Worm (Caenorhabditis elegans) whole organism, young adult: Measurements from ENCODE around the gene Y54G2A.76.

Source experiments
- B0261.1 ChIP-seq: sonication (generic microtip); optimal IDR thresholded peaks from 2 replicates; lab custom pipeline; 2016; ENCODE audit warnings: mild to moderate bottlenecking, missing genetic modification characterization, moderate library complexity, missing compliant biosample characterization
- B0336.3 ChIP-seq: fragments of 200-800 bp; sonication (Bioruptor generic); IDR thresholded peaks from 2 replicates; pipeline ENCODE4 v1.3.6; 2022; ENCODE audit warnings: missing genetic modification characterization, missing compliant biosample characterization
- C06A6.2 ChIP-seq: fragments of 200-800 bp; sonication (Bioruptor generic); conservative IDR thresholded peaks from 2 replicates; pipeline ENCODE4 v1.3.6; 2022; ENCODE audit warnings: missing genetic modification characterization, missing compliant biosample characterization
- D2030.7 ChIP-seq: fragments of 200-800 bp; sonication (Bioruptor generic); IDR thresholded peaks from 2 replicates; pipeline ENCODE4 v1.3.6; 2022; ENCODE audit warnings: missing genetic modification reagents, missing genetic modification characterization, missing compliant biosample characterization
- F10E7.11 ChIP-seq: sonication (generic microtip); optimal IDR thresholded peaks from 2 replicates; lab custom pipeline; 2017; ENCODE audit warnings: mild to moderate bottlenecking, missing genetic modification characterization, moderate library complexity, missing compliant biosample characterization
- F23B12.7 ChIP-seq: sonication (generic microtip); optimal IDR thresholded peaks from 2 replicates; lab custom pipeline; 2017; ENCODE audit warnings: missing genetic modification characterization, mild to moderate bottlenecking, missing compliant biosample characterization, antibody characterized with exemption, moderate library complexity; ENCODE audit not compliant: insufficient read depth
- F33H1.4 ChIP-seq: fragments of 200-800 bp; sonication (Bioruptor generic); IDR thresholded peaks from 2 replicates; pipeline ENCODE4 v1.3.6; 2022; ENCODE audit warnings: missing genetic modification reagents, missing genetic modification characterization, missing compliant biosample characterization
- F37B4.10 ChIP-seq: fragments of 200-800 bp; sonication (Bioruptor generic); IDR thresholded peaks from 2 replicates; pipeline ENCODE4 v1.3.6; 2022; ENCODE audit warnings: missing genetic modification characterization, missing compliant biosample characterization
- F52B5.7 ChIP-seq: sonication (generic microtip); optimal IDR thresholded peaks from 2 replicates; lab custom pipeline; 2016; ENCODE audit warnings: mild to moderate bottlenecking, missing genetic modification characterization, missing compliant biosample characterization
- F57C9.4 ChIP-seq: sonication (generic microtip); optimal IDR thresholded peaks from 2 replicates; lab custom pipeline; 2017; ENCODE audit warnings: mild to moderate bottlenecking, missing genetic modification characterization, missing compliant biosample characterization
- T07F8.4 ChIP-seq: sonication (generic microtip); optimal IDR thresholded peaks from 2 replicates; lab custom pipeline; 2016; ENCODE audit warnings: mild to moderate bottlenecking, missing genetic modification characterization, moderate library complexity, missing compliant biosample characterization
- T26A5.8 ChIP-seq: sonication (generic microtip); optimal IDR thresholded peaks from 2 replicates; lab custom pipeline; 2016; ENCODE audit warnings: missing genetic modification characterization, missing compliant biosample characterization
- Y53F4B.3 ChIP-seq: fragments of 200-800 bp; sonication (Bioruptor generic); IDR thresholded peaks from 2 replicates; pipeline ENCODE4 v1.3.6; 2022; ENCODE audit warnings: missing genetic modification reagents, missing genetic modification characterization, missing compliant biosample characterization
- akir-1 ChIP-seq: fragments of 200-800 bp; sonication (Bioruptor generic); optimal IDR thresholded peaks from 2 replicates; lab custom pipeline; 2018; ENCODE audit warnings: mild to moderate bottlenecking, missing genetic modification characterization, moderate library complexity, missing compliant biosample characterization
- aptf-2 ChIP-seq: fragments of 200-800 bp; sonication (Bioruptor generic); conservative IDR thresholded peaks from 2 replicates; pipeline ENCODE4 v1.3.6; 2022; ENCODE audit warnings: missing genetic modification reagents, missing genetic modification characterization, missing compliant biosample characterization
- attf-3 ChIP-seq: fragments of 200-800 bp; sonication (Bioruptor generic); conservative IDR thresholded peaks from 2 replicates; pipeline ENCODE4 v1.3.6; 2022; ENCODE audit warnings: missing genetic modification reagents, missing genetic modification characterization, missing compliant biosample characterization
- attf-6 ChIP-seq: fragments of 200-800 bp; sonication (Bioruptor generic); IDR thresholded peaks from 2 replicates; pipeline ENCODE4 v1.3.6; 2022; ENCODE audit warnings: missing genetic modification reagents, missing genetic modification characterization, missing compliant biosample characterization
- bed-2 ChIP-seq: fragments of 200-800 bp; sonication (Bioruptor generic); IDR thresholded peaks from 2 replicates; pipeline ENCODE4 v1.3.6; 2022; ENCODE audit warnings: missing genetic modification reagents, missing genetic modification characterization, missing compliant biosample characterization
- ccch-3 ChIP-seq: fragments of 200-800 bp; sonication (Bioruptor generic); optimal IDR thresholded peaks from 2 replicates; lab custom pipeline; 2018; ENCODE audit warnings: mild to moderate bottlenecking, missing genetic modification characterization, missing compliant biosample characterization
- ceh-100 ChIP-seq: fragments of 200-800 bp; sonication (Bioruptor generic); IDR thresholded peaks from 2 replicates; pipeline ENCODE4 v1.3.6; 2022; ENCODE audit warnings: missing genetic modification reagents, missing genetic modification characterization, missing compliant biosample characterization
- ceh-27 ChIP-seq: fragments of 200-800 bp; sonication (Bioruptor generic); optimal IDR thresholded peaks from 2 replicates; lab custom pipeline; 2018; ENCODE audit warnings: mild to moderate bottlenecking, missing genetic modification characterization, moderate library complexity, missing compliant biosample characterization
- chd-7 ChIP-seq: sonication (generic microtip); optimal IDR thresholded peaks from 2 replicates; lab custom pipeline; 2016; ENCODE audit warnings: mild to moderate bottlenecking, missing genetic modification characterization, moderate library complexity, missing compliant biosample characterization
- dpl-1 ChIP-seq: fragments of 150-350 bp; optimal IDR thresholded peaks from 2 replicates; lab custom pipeline; 2014; ENCODE audit warnings: missing biosample characterization, missing genetic modification reagents, missing genetic modification characterization
- fkh-3 ChIP-seq: sonication (generic microtip); optimal IDR thresholded peaks from 2 replicates; lab custom pipeline; 2016; ENCODE audit warnings: mild to moderate bottlenecking, missing genetic modification characterization, missing compliant biosample characterization
- hlh-12 ChIP-seq: sonication (generic microtip); optimal IDR thresholded peaks from 2 replicates; lab custom pipeline; 2016; ENCODE audit warnings: missing genetic modification characterization, missing compliant biosample characterization
- hmg-1.2 ChIP-seq: fragments of 200-800 bp; sonication (Bioruptor generic); IDR thresholded peaks from 2 replicates; pipeline ENCODE4 v1.3.6; 2022; ENCODE audit warnings: missing genetic modification reagents, missing genetic modification characterization, missing compliant biosample characterization
- hmg-20 ChIP-seq: fragments of 200-800 bp; sonication (Bioruptor generic); IDR thresholded peaks from 2 replicates; pipeline ENCODE4 v1.3.6; 2022; ENCODE audit warnings: missing genetic modification reagents, missing genetic modification characterization, missing compliant biosample characterization
- let-607 ChIP-seq, 2 experiments: fragments of 200-800 bp in 1 of 2; sonication (Bioruptor generic) in 1 of 2; sonication (generic microtip) in 1 of 2; optimal IDR thresholded peaks; 2 replicates each; lab custom pipeline; 2016 to 2018; ENCODE audit warnings: mild to moderate bottlenecking in 2 of 2, missing compliant biosample characterization in 2 of 2, missing genetic modification characterization in 2 of 2, moderate library complexity in 2 of 2, missing genotype in 1 of 2
- lin-26 ChIP-seq: fragments of 200-800 bp; sonication (Bioruptor generic); IDR thresholded peaks from 2 replicates; pipeline ENCODE4 v1.3.6; 2022; ENCODE audit warnings: missing genetic modification reagents, missing genetic modification characterization, missing compliant biosample characterization
- lin-40 ChIP-seq: sonication (generic microtip); optimal IDR thresholded peaks from 2 replicates; lab custom pipeline; 2016; ENCODE audit warnings: missing genetic modification characterization, mild to moderate bottlenecking, missing compliant biosample characterization, missing genotype, missing genetic modification reagents
- lsy-27 ChIP-seq: sonication (generic microtip); optimal IDR thresholded peaks from 2 replicates; lab custom pipeline; 2017; ENCODE audit warnings: missing genetic modification characterization, mild to moderate bottlenecking, missing compliant biosample characterization, antibody characterized with exemption, missing genotype, borderline replicate concordance; ENCODE audit not compliant: insufficient read depth
- madf-10 ChIP-seq: sonication (generic microtip); optimal IDR thresholded peaks from 2 replicates; lab custom pipeline; 2016; ENCODE audit warnings: mild to moderate bottlenecking, missing genetic modification characterization, missing compliant biosample characterization
- madf-6 ChIP-seq: fragments of 200-800 bp; sonication (Bioruptor generic); IDR thresholded peaks from 2 replicates; pipeline ENCODE4 v1.3.6; 2022; ENCODE audit warnings: missing genetic modification reagents, missing genetic modification characterization, missing compliant biosample characterization
- mel-28 ChIP-seq: sonication (generic microtip); optimal IDR thresholded peaks from 2 replicates; lab custom pipeline; 2016; ENCODE audit warnings: borderline replicate concordance, mild to moderate bottlenecking, missing genetic modification characterization, missing compliant biosample characterization
- mes-4 ChIP-seq: sonication (generic microtip); optimal IDR thresholded peaks from 2 replicates; lab custom pipeline; 2016; ENCODE audit warnings: missing genotype, missing genetic modification characterization, missing compliant biosample characterization
- nhr-120 ChIP-seq: fragments of 200-800 bp; sonication (Bioruptor generic); IDR thresholded peaks from 2 replicates; pipeline ENCODE4 v1.3.6; 2022; ENCODE audit warnings: missing genetic modification characterization, missing compliant biosample characterization
- pbrm-1 ChIP-seq: fragments of 200-800 bp; sonication (Bioruptor generic); IDR thresholded peaks from 2 replicates; pipeline ENCODE4 v1.3.6; 2022; ENCODE audit warnings: missing genetic modification reagents, missing genetic modification characterization, missing compliant biosample characterization
- repo-1 ChIP-seq: sonication (generic microtip); optimal IDR thresholded peaks from 2 replicates; lab custom pipeline; 2017; ENCODE audit warnings: mild to moderate bottlenecking, missing genetic modification characterization, missing compliant biosample characterization
- sdz-38 ChIP-seq: sonication (generic microtip); optimal IDR thresholded peaks from 2 replicates; lab custom pipeline; 2016; ENCODE audit warnings: missing genotype, missing genetic modification characterization, missing compliant biosample characterization
- snpc-1.1 ChIP-seq: sonication (generic microtip); optimal IDR thresholded peaks from 2 replicates; lab custom pipeline; 2017; ENCODE audit warnings: missing genetic modification characterization, mild to moderate bottlenecking, missing compliant biosample characterization, antibody characterized with exemption, moderate library complexity, missing genotype, missing genetic modification reagents; ENCODE audit not compliant: insufficient read depth
- snpc-3.4 ChIP-seq: sonication (generic microtip); optimal IDR thresholded peaks from 2 replicates; lab custom pipeline; 2017; ENCODE audit warnings: missing genetic modification characterization, mild to moderate bottlenecking, missing compliant biosample characterization, antibody characterized with exemption, moderate library complexity, missing genotype, missing genetic modification reagents
- somi-1 ChIP-seq: fragments of 200-800 bp; sonication (Bioruptor generic); optimal IDR thresholded peaks from 2 replicates; lab custom pipeline; 2018; ENCODE audit warnings: mild to moderate bottlenecking, missing genetic modification characterization, missing compliant biosample characterization
- sptf-2 ChIP-seq: fragments of 200-800 bp; sonication (Bioruptor generic); optimal IDR thresholded peaks from 2 replicates; lab custom pipeline; 2018; ENCODE audit warnings: mild to moderate bottlenecking, missing genetic modification characterization, missing compliant biosample characterization
- tbp1 ChIP-seq: fragments of 200-800 bp; sonication (Bioruptor generic); optimal IDR thresholded peaks from 2 replicates; lab custom pipeline; 2018; ENCODE audit warnings: mild to moderate bottlenecking, missing genetic modification characterization, missing compliant biosample characterization
- unc-62 ChIP-seq: fragments of 150-350 bp; optimal IDR thresholded peaks from 2 replicates; lab custom pipeline; 2014; ENCODE audit warnings: missing biosample characterization, missing genetic modification reagents, missing genetic modification characterization
- zim-3 ChIP-seq: sonication (generic microtip); optimal IDR thresholded peaks from 2 replicates; lab custom pipeline; 2017; ENCODE audit warnings: mild to moderate bottlenecking, missing genetic modification characterization, moderate library complexity, missing compliant biosample characterization
- ztf-18 ChIP-seq: sonication (generic microtip); optimal IDR thresholded peaks from 2 replicates; lab custom pipeline; 2016; ENCODE audit warnings: missing genotype, mild to moderate bottlenecking, missing genetic modification characterization, missing compliant biosample characterization
- ztf-25 ChIP-seq: fragments of 200-800 bp; sonication (Bioruptor generic); IDR thresholded peaks from 2 replicates; pipeline ENCODE4 v1.3.6; 2022; ENCODE audit warnings: missing genetic modification reagents, missing genetic modification characterization, missing compliant biosample characterization
- ztf-28 ChIP-seq: fragments of 200-800 bp; sonication (Bioruptor generic); IDR thresholded peaks from 2 replicates; pipeline ENCODE4 v1.3.6; 2022; ENCODE audit warnings: missing genetic modification reagents, missing genetic modification characterization, missing compliant biosample characterization

Y54G2A.76 gene

DNA sequence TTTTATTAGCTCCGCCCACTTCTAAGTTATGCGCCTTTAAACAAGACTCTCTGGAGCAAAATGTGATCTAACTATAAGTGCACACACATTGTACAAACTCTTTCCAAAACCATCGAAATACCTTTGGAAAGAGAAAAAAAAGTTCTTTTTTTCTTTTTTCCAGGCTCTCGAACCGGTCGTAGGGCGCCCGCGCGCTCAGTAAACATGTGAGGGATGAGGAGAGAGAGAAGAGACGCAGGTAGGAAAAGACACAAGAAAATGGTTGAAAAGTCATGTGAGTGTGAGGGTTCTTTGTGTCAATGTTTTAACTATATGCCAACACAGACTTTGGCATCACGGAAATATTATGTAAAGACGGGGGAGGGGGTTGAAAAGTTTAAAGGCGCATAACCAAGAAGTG, 34.7 kb upstream of the Y54G2A.76 start (continued):
- TF ChIP-seq D2030.7 (GFP tag; lab: Robert Waterston, UW) = no peak
- TF ChIP-seq ceh-100 (GFP tag; lab: Robert Waterston, UW) = no peak
- TF ChIP-seq B0336.3 = peak; percentile 71
- TF ChIP-seq attf-6 (GFP tag; lab: Robert Waterston, UW) = no peak
- no peak for TF ChIP-seq F37B4.10
- TF ChIP-seq let-607 (tag; optimal IDR thresholded peaks at IDR 0.05; lab: Kevin White, UChicago) = peak in 1 of 2 experiments; percentile 25
- TF ChIP-seq snpc-1.1 = no peak
- TF ChIP-seq hlh-12 (tag; lab: Kevin White, UChicago) = no peak
- no peak for TF ChIP-seq T07F8.4 (tag; lab: Kevin White, UChicago)
- no peak for TF ChIP-seq dpl-1 (GFP tag; lab: Kevin White, UChicago)
- peak; percentile 45 for TF ChIP-seq tbp1 (GFP tag; lab: Kevin White, UChicago)
- peak; percentile 78 for TF ChIP-seq lin-40
- no peak for TF ChIP-seq F52B5.7
- no peak for TF ChIP-seq repo-1
- no peak for TF ChIP-seq ztf-25 (GFP tag; lab: Robert Waterston, UW)
- TF ChIP-seq akir-1 (GFP tag; lab: Kevin White, UChicago) = no peak
- no peak for TF ChIP-seq aptf-2
- peak; percentile 80 for TF ChIP-seq lin-26 (GFP tag; lab: Robert Waterston, UW)
- peak; percentile 62 for TF ChIP-seq ceh-27
- TF ChIP-seq ztf-28 (GFP tag; lab: Robert Waterston, UW) = no peak
- TF ChIP-seq somi-1 (GFP tag; lab: Kevin White, UChicago) = peak; percentile 20
- no peak for TF ChIP-seq F57C9.4
- no peak for TF ChIP-seq unc-62 (GFP tag; lab: Kevin White, UChicago)
- no peak for TF ChIP-seq B0261.1
- TF ChIP-seq sptf-2 (GFP tag; lab: Kevin White, UChicago) = no peak
- TF ChIP-seq F23B12.7 (tag; lab: Kevin White, UChicago) = peak; percentile 42
- TF ChIP-seq C06A6.2 (GFP tag; lab: Robert Waterston, UW) = peak; percentile 78; the same call in 1 of the 2 replicates
- no peak for TF ChIP-seq F33H1.4
- no peak for TF ChIP-seq madf-6 (GFP tag; lab: Robert Waterston, UW)
- TF ChIP-seq hmg-1.2 (GFP tag; lab: Robert Waterston, UW) = peak; percentile 76
- peak; percentile 17 for TF ChIP-seq madf-10
- TF ChIP-seq mel-28 (tag; lab: Kevin White, UChicago) = no peak
- TF ChIP-seq hmg-20 (GFP tag; lab: Robert Waterston, UW) = no peak
- TF ChIP-seq pbrm-1 (GFP tag; lab: Robert Waterston, UW) = peak; percentile 72
- TF ChIP-seq fkh-3 (tag; lab: Kevin White, UChicago) = no peak
- TF ChIP-seq zim-3 (tag; lab: Kevin White, UChicago) = no peak
- no peak for TF ChIP-seq snpc-3.4 (tag; lab: Kevin White, UChicago)
- TF ChIP-seq bed-2 (GFP tag; lab: Robert Waterston, UW) = no peak
- peak; percentile 22 for TF ChIP-seq ztf-18
- TF ChIP-seq chd-7 (tag; lab: Kevin White, UChicago) = peak; percentile 73
- TF ChIP-seq Y53F4B.3 (GFP tag; lab: Robert Waterston, UW) = no peak
- TF ChIP-seq ccch-3 (GFP tag; lab: Kevin White, UChicago) = no peak
- no peak for TF ChIP-seq F10E7.11 (tag; lab: Kevin White, UChicago)
- TF ChIP-seq T26A5.8 = no peak
- no peak for TF ChIP-seq attf-3
- TF ChIP-seq sdz-38 (tag; lab: Kevin White, UChicago) = no peak
- TF ChIP-seq lsy-27 (tag; lab: Kevin White, UChicago) = no peak
- no peak for TF ChIP-seq nhr-120
- no peak for TF ChIP-seq mes-4 (tag; lab: Kevin White, UChicago)
